Fruit fly (Drosophila melanogaster): ENCODE measurements around the gene plh.

DNA sequence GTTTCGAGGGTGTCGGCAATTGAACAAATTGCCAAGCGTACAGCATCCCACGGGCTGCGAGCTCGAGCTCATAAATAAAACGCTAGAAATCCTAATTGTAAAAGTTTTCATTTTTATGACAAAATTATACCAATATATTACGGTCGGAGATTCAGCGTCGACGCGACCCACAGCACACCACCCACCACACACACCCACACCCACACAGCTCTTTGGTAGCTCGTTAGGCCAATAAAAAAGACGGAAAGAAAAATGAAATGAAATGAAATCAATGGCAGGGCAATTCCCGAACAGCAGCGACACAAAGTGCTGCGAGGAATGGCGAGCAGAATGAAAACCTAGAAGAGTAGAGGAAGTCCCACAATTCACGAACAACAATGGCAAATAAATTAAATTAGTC lies 9.5 kb upstream of the plh start:
- TF ChIP-seq CG30431 (GFP tag; optimal IDR thresholded peaks at IDR 0.05) = no peak
- no peak for TF ChIP-seq bbx (GFP tag; IDR thresholded peaks at IDR 0.05; ENCODE audit: partially characterized antibody)
- no peak for TF ChIP-seq Lpt (GFP tag; optimal IDR thresholded peaks at IDR 0.05)
- TF ChIP-seq ftz-f1 (GFP tag; optimal IDR thresholded peaks at IDR 0.05) = no peak
- no peak for TF ChIP-seq CG17186 (GFP tag; optimal IDR thresholded peaks at IDR 0.05)
